Worm (Caenorhabditis elegans) whole organism, mixed stage, embryonic: Measurements from ENCODE around the gene srsy-1.

Experiments
- M03D4.4 ChIP-seq: sonication (generic microtip); optimal IDR thresholded peaks from 2 replicates; lab custom pipeline; 2017; ENCODE audit warnings: mild to moderate bottlenecking, missing genetic modification characterization, missing compliant biosample characterization
- bed-3 ChIP-seq: fragments of 200-800 bp; sonication (Bioruptor generic); optimal IDR thresholded peaks from 3 replicates; lab custom pipeline; 2018; ENCODE audit warnings: mild to moderate bottlenecking, missing genetic modification characterization, moderate library complexity, missing compliant biosample characterization
- blmp-1 ChIP-seq: fragments of 150-350 bp; optimal IDR thresholded peaks from 2 replicates; lab custom pipeline; 2014; ENCODE audit warnings: missing biosample characterization, missing genetic modification characterization
- ceh-39 ChIP-seq: fragments of 150-350 bp; optimal IDR thresholded peaks from 2 replicates; lab custom pipeline; 2014; ENCODE audit warnings: missing biosample characterization, missing genetic modification characterization
- ceh-43 ChIP-seq: fragments of 200-800 bp; sonication (Bioruptor generic); optimal IDR thresholded peaks from 2 replicates; lab custom pipeline; 2018; ENCODE audit warnings: mild to moderate bottlenecking, missing genetic modification characterization, moderate library complexity, missing compliant biosample characterization
- ceh-83 ChIP-seq: fragments of 200-800 bp; sonication (Bioruptor generic); optimal IDR thresholded peaks from 2 replicates; lab custom pipeline; 2018; ENCODE audit warnings: mild to moderate bottlenecking, missing genetic modification characterization, missing compliant biosample characterization
- ces-1 ChIP-seq: fragments of 150-350 bp; optimal IDR thresholded peaks from 2 replicates; lab custom pipeline; 2014; ENCODE audit warnings: missing biosample characterization, missing genetic modification reagents, missing genetic modification characterization
- cnd-1 ChIP-seq: fragments of 200-800 bp; sonication (Bioruptor generic); optimal IDR thresholded peaks from 2 replicates; lab custom pipeline; 2018; ENCODE audit warnings: mild to moderate bottlenecking, missing genetic modification characterization, missing compliant biosample characterization
- drap-1 ChIP-seq: fragments of 200-800 bp; sonication (Bioruptor generic); optimal IDR thresholded peaks from 3 replicates; lab custom pipeline; 2018; ENCODE audit warnings: mild to moderate bottlenecking, missing genetic modification characterization, missing compliant biosample characterization
- elt-1 ChIP-seq: sonication (generic microtip); optimal IDR thresholded peaks from 2 replicates; lab custom pipeline; 2017; ENCODE audit warnings: missing genetic modification characterization, mild to moderate bottlenecking, missing compliant biosample characterization, antibody characterized with exemption, moderate library complexity, borderline replicate concordance; ENCODE audit not compliant: insufficient read depth
- elt-3 ChIP-seq: fragments of 150-350 bp; optimal IDR thresholded peaks from 2 replicates; lab custom pipeline; 2014; ENCODE audit warnings: missing biosample characterization, missing genetic modification characterization
- flh-1 ChIP-seq: fragments of 200-800 bp; sonication (Bioruptor generic); optimal IDR thresholded peaks from 2 replicates; lab custom pipeline; 2018; ENCODE audit warnings: mild to moderate bottlenecking, missing genetic modification characterization, moderate library complexity, missing compliant biosample characterization
- ham-2 ChIP-seq: fragments of 200-800 bp; sonication (Bioruptor generic); optimal IDR thresholded peaks from 2 replicates; lab custom pipeline; 2018; ENCODE audit warnings: mild to moderate bottlenecking, missing genetic modification characterization, missing compliant biosample characterization
- lin-13 ChIP-seq: fragments of 150-350 bp; optimal IDR thresholded peaks from 2 replicates; lab custom pipeline; 2014; ENCODE audit warnings: missing biosample characterization, missing genetic modification characterization
- lin-32 ChIP-seq: fragments of 200-800 bp; sonication (Bioruptor generic); optimal IDR thresholded peaks from 2 replicates; lab custom pipeline; 2018; ENCODE audit warnings: mild to moderate bottlenecking, missing genetic modification characterization, missing compliant biosample characterization
- lsy-2 ChIP-seq: fragments of 150-350 bp; optimal IDR thresholded peaks from 2 replicates; lab custom pipeline; 2014; ENCODE audit warnings: missing biosample characterization, missing genetic modification characterization
- mab-5 ChIP-seq: fragments of 150-350 bp; optimal IDR thresholded peaks from 2 replicates; lab custom pipeline; 2014; ENCODE audit warnings: missing biosample characterization, missing genetic modification characterization
- mep-1 ChIP-seq: fragments of 150-350 bp; optimal IDR thresholded peaks from 2 replicates; lab custom pipeline; 2017; ENCODE audit warnings: missing biosample characterization, missing genetic modification reagents, missing genetic modification characterization, inconsistent platforms
- mls-2 ChIP-seq: sonication (generic microtip); optimal IDR thresholded peaks from 2 replicates; lab custom pipeline; 2016; ENCODE audit warnings: mild to moderate bottlenecking, missing genetic modification characterization, moderate library complexity, missing compliant biosample characterization
- nhr-12 ChIP-seq: fragments of 150-350 bp; optimal IDR thresholded peaks from 2 replicates; lab custom pipeline; 2014; ENCODE audit warnings: missing biosample characterization, missing genetic modification characterization
- nhr-2 ChIP-seq: fragments of 150-350 bp; optimal IDR thresholded peaks from 2 replicates; lab custom pipeline; 2014; ENCODE audit warnings: missing biosample characterization, missing genetic modification characterization
- nhr-28 ChIP-seq: fragments of 150-350 bp; optimal IDR thresholded peaks from 2 replicates; lab custom pipeline; 2014; ENCODE audit warnings: missing biosample characterization, missing genetic modification characterization
- nhr-76 ChIP-seq: sonication (generic microtip); optimal IDR thresholded peaks from 2 replicates; lab custom pipeline; 2017; ENCODE audit warnings: missing biosample characterization, missing genetic modification characterization
- pha-4 ChIP-seq: fragments of 150-350 bp; optimal IDR thresholded peaks from 2 replicates; lab custom pipeline; 2018; ENCODE audit warnings: missing biosample characterization, missing genetic modification reagents, missing genetic modification characterization
- sem-2 ChIP-seq: fragments of 200-800 bp; sonication (Bioruptor generic); optimal IDR thresholded peaks from 2 replicates; lab custom pipeline; 2018; ENCODE audit warnings: mild to moderate bottlenecking, missing genetic modification characterization, missing compliant biosample characterization
- snpc-4 ChIP-seq: fragments of 150-350 bp; optimal IDR thresholded peaks from 2 replicates; lab custom pipeline; 2014; ENCODE audit warnings: missing biosample characterization, missing genetic modification characterization
- tbx-8 ChIP-seq: fragments of 200-800 bp; sonication (Bioruptor generic); optimal IDR thresholded peaks from 2 replicates; lab custom pipeline; 2018; ENCODE audit warnings: mild to moderate bottlenecking, missing genetic modification characterization, moderate library complexity, missing compliant biosample characterization
- unc-120 ChIP-seq: sonication (generic microtip); optimal IDR thresholded peaks from 2 replicates; lab custom pipeline; 2017; ENCODE audit warnings: missing genetic modification characterization, missing compliant biosample characterization; ENCODE audit not compliant: poor library complexity, severe bottlenecking
- unc-39 ChIP-seq: fragments of 150-350 bp; optimal IDR thresholded peaks from 2 replicates; lab custom pipeline; 2014; ENCODE audit warnings: missing biosample characterization, missing genetic modification characterization
- unc-62 ChIP-seq: fragments of 150-350 bp; optimal IDR thresholded peaks from 2 replicates; lab custom pipeline; 2014; ENCODE audit warnings: missing biosample characterization, missing genetic modification reagents, missing genetic modification characterization
- zip-8 ChIP-seq: fragments of 150-350 bp; optimal IDR thresholded peaks from 2 replicates; lab custom pipeline; 2014; ENCODE audit warnings: missing biosample characterization, missing genetic modification characterization
- ztf-11 ChIP-seq: fragments of 150-350 bp; optimal IDR thresholded peaks from 2 replicates; lab custom pipeline; 2014; ENCODE audit warnings: missing biosample characterization, missing genetic modification characterization

Gene srsy-1

ce11 chrII:5141945-5142514 lies 26.2 kb downstream of the srsy-1 start, which contains the start of gene nas-29:
Gene nas-29, minus strand, starts transcription at chrII:5142036.
- TF ChIP-seq pha-4 (tag; lab: Kevin White, UChicago) (no peak), mep-1 (tag; lab: Kevin White, UChicago) (no peak), unc-39 (tag; lab: Kevin White, UChicago) (no peak), unc-120 (no peak), blmp-1 (tag; lab: Kevin White, UChicago) (no peak), nhr-28 (tag; lab: Kevin White, UChicago) (no peak), elt-1 (no peak), M03D4.4 (no peak), ztf-11 (tag; lab: Kevin White, UChicago) (no peak), elt-3 (tag; lab: Kevin White, UChicago) (no peak), mls-2 (tag; lab: Kevin White, UChicago) (no peak), unc-62 (no peak), cnd-1 (tag; lab: Kevin White, UChicago) (no peak), sem-2 (no peak), nhr-76 (tag; lab: Kevin White, UChicago) (no peak), flh-1 (GFP tag; lab: Kevin White, UChicago) (no peak), bed-3 (GFP tag; lab: Kevin White, UChicago) (no peak), tbx-8 (GFP tag; lab: Kevin White, UChicago) (no peak), ceh-39 (tag; lab: Kevin White, UChicago) (no peak)

ce11 chrII:5142619-5143018 lies 26.8 kb downstream of the srsy-1 start, which contains the start of gene F58A6.1:
Gene F58A6.1, plus strand, starts transcription at chrII:5142919.
- no peak for TF ChIP-seq M03D4.4
- TF ChIP-seq nhr-12 (tag; lab: Kevin White, UChicago) = no peak
- no peak for TF ChIP-seq ceh-43 (GFP tag; lab: Kevin White, UChicago)
- TF ChIP-seq pha-4 (tag; lab: Kevin White, UChicago) = no peak
- no peak for TF ChIP-seq blmp-1 (tag; lab: Kevin White, UChicago)
- TF ChIP-seq lin-13 = no peak
- no peak for TF ChIP-seq unc-62
- TF ChIP-seq ztf-11 (tag; lab: Kevin White, UChicago) = no peak
- TF ChIP-seq nhr-28 (tag; lab: Kevin White, UChicago) = no peak
- TF ChIP-seq cnd-1 (tag; lab: Kevin White, UChicago) = no peak
- TF ChIP-seq nhr-2 = no peak
- TF ChIP-seq ceh-39 (tag; lab: Kevin White, UChicago) = no peak
- TF ChIP-seq, all 35 proteins: peak for 0

ce11 chrII:5148349-5148748 lies 32.5 kb downstream of the srsy-1 start, which contains the start of gene F58A6.5:
Gene F58A6.5, minus strand, starts transcription at chrII:5148449.
- TF ChIP-seq ceh-83 (no peak), ces-1 (GFP tag; lab: Kevin White, UChicago) (no peak), M03D4.4 (no peak), elt-3 (tag; lab: Kevin White, UChicago) (no peak), lin-32 (GFP tag; lab: Kevin White, UChicago) (no peak), lin-13 (no peak), mab-5 (tag; lab: Kevin White, UChicago) (no peak), mep-1 (tag; lab: Kevin White, UChicago) (no peak), blmp-1 (tag; lab: Kevin White, UChicago) (no peak), elt-1 (no peak), bed-3 (GFP tag; lab: Kevin White, UChicago) (no peak)

- TF ChIP-seq unc-62 = no peak
- no peak for TF ChIP-seq bed-3 (GFP tag; lab: Kevin White, UChicago)
Observed at ce11 chrII:5150829-5151228, 35.0 kb downstream of the srsy-1 start, which contains the start of gene srb-16. Gene srb-16, minus strand, starts transcription at chrII:5150929.

- no peak for TF ChIP-seq mls-2 (tag; lab: Kevin White, UChicago)
- TF ChIP-seq lin-13 = no peak
- TF ChIP-seq elt-3 (tag; lab: Kevin White, UChicago) = no peak
- no peak for TF ChIP-seq mab-5 (tag; lab: Kevin White, UChicago)
- no peak for TF ChIP-seq nhr-28 (tag; lab: Kevin White, UChicago)
Observed at ce11 chrII:5154540-5154939, 38.7 kb downstream of the srsy-1 start, which contains the start of gene srb-12. Gene srb-12, minus strand, starts transcription at chrII:5154640.

- no peak for TF ChIP-seq ham-2 (GFP tag; lab: Kevin White, UChicago)
- TF ChIP-seq ztf-11 (tag; lab: Kevin White, UChicago) = no peak
- TF ChIP-seq M03D4.4 = no peak
- TF ChIP-seq mep-1 (tag; lab: Kevin White, UChicago) = no peak
- no peak for TF ChIP-seq drap-1 (GFP tag; lab: Kevin White, UChicago)
- no peak for TF ChIP-seq ceh-39 (tag; lab: Kevin White, UChicago)
- no peak for TF ChIP-seq unc-39 (tag; lab: Kevin White, UChicago)
- no peak for TF ChIP-seq lsy-2 (tag; lab: Kevin White, UChicago)
- no peak for TF ChIP-seq cnd-1 (tag; lab: Kevin White, UChicago)
- TF ChIP-seq unc-120 = no peak
- no peak for TF ChIP-seq bed-3 (GFP tag; lab: Kevin White, UChicago)
- no peak for TF ChIP-seq nhr-2
- TF ChIP-seq zip-8 (tag; lab: Kevin White, UChicago) = no peak
- TF ChIP-seq flh-1 (GFP tag; lab: Kevin White, UChicago) = no peak
- TF ChIP-seq pha-4 (tag; lab: Kevin White, UChicago) = no peak
- no peak for TF ChIP-seq elt-1
- TF ChIP-seq unc-62 = no peak
- TF ChIP-seq snpc-4 = no peak
Observed at ce11 chrII:5156983-5157382, 41.1 kb downstream of the srsy-1 start, which contains the start of gene msp-45. Gene msp-45, minus strand, starts transcription at chrII:5157083.
